Fruit fly (Drosophila melanogaster): ENCODE results near the gene FoxP.

Gene FoxP

dm6 chr3R:9777941-9778360 lies 47.3 kb upstream of the FoxP start, which contains the start of gene RpS29 (continued):
- peak; percentile 51 for TF ChIP-seq CG31365 (tag; optimal IDR thresholded peaks at IDR 0.05)
- TF ChIP-seq CG31441 (GFP tag; IDR thresholded peaks at IDR 0.05), result peak; percentile 51; the same call in 1 of the 2 replicates
- peak; percentile 89 for TF ChIP-seq hb (GFP tag; IDR thresholded peaks at IDR 0.05; ENCODE audit: partially characterized antibody)
- TF ChIP-seq HLHmδ (GFP tag; optimal IDR thresholded peaks at IDR 0.05), result peak; percentile 54
- peak; percentile 54 for TF ChIP-seq gfzf (GFP tag; optimal IDR thresholded peaks at IDR 0.05)
- peak; percentile 97 for TF ChIP-seq CG13287 (GFP tag; IDR thresholded peaks at IDR 0.05; ENCODE audit: partially characterized antibody)
- peak; percentile 66 for TF ChIP-seq CG12299 (tag; optimal IDR thresholded peaks at IDR 0.05)
- peak; percentile 86 for TF ChIP-seq CG18599 (GFP tag; optimal IDR thresholded peaks at IDR 0.05)
- no peak for TF ChIP-seq CG15073 (GFP tag; optimal IDR thresholded peaks at IDR 0.05)
- peak; percentile 69 for TF ChIP-seq crc (GFP tag; optimal IDR thresholded peaks at IDR 0.05)
- peak; percentile 74 for TF ChIP-seq gcm (GFP tag; optimal IDR thresholded peaks at IDR 0.05)
- peak; percentile 97 for TF ChIP-seq dm (GFP tag; optimal IDR thresholded peaks at IDR 0.05)
- peak; percentile 95 for TF ChIP-seq slbo (GFP tag; IDR thresholded peaks at IDR 0.05)
- TF ChIP-seq Optix (GFP tag; IDR thresholded peaks at IDR 0.05), result peak; percentile 46; the same call in 1 of the 3 replicates
- TF ChIP-seq aop (GFP tag; IDR thresholded peaks at IDR 0.05), result peak; percentile 97
- TF ChIP-seq kni (GFP tag; optimal IDR thresholded peaks at IDR 0.05), result peak; percentile 78
- TF ChIP-seq btn (GFP tag; optimal IDR thresholded peaks at IDR 0.05), result no peak
- peak; percentile 48 for TF ChIP-seq CG3407 (GFP tag; optimal IDR thresholded peaks at IDR 0.05)
- peak; percentile 68 for TF ChIP-seq CG12104 (GFP tag; optimal IDR thresholded peaks at IDR 0.05)
- TF ChIP-seq gro (GFP tag; optimal IDR thresholded peaks at IDR 0.05), result peak; percentile 92
- TF ChIP-seq run (tag; optimal IDR thresholded peaks at IDR 0.05), result peak; percentile 49
- TF ChIP-seq mld (GFP tag; IDR thresholded peaks at IDR 0.05; ENCODE audit: partially characterized antibody), result peak; percentile 81
- peak; percentile 52 for TF ChIP-seq da (GFP tag; optimal IDR thresholded peaks at IDR 0.05)
- peak; percentile 38 for TF ChIP-seq tap (tag; optimal IDR thresholded peaks at IDR 0.05)
- TF ChIP-seq CG17568 (GFP tag; optimal IDR thresholded peaks at IDR 0.05), result no peak
- TF ChIP-seq Dref (GFP tag; IDR thresholded peaks at IDR 0.05), result peak; percentile 98
- peak; percentile 83 for TF ChIP-seq p53 (GFP tag; optimal IDR thresholded peaks at IDR 0.05)
- no peak for TF ChIP-seq CG43689 (GFP tag; IDR thresholded peaks at IDR 0.05)
- no peak; the same call in 1 of the 2 replicates for TF ChIP-seq bowl (GFP tag; IDR thresholded peaks at IDR 0.05)
- TF ChIP-seq CG11247 (GFP tag; IDR thresholded peaks at IDR 0.05), result peak; percentile 84
- no peak for TF ChIP-seq abd-A (tag; optimal IDR thresholded peaks at IDR 0.05)
- peak; percentile 62 for TF ChIP-seq Hand (GFP tag; optimal IDR thresholded peaks at IDR 0.05)
- peak; percentile 92 for TF ChIP-seq ken (GFP tag; IDR thresholded peaks at IDR 0.05)
- peak; percentile 30 for TF ChIP-seq Atf-2 (GFP tag; optimal IDR thresholded peaks at IDR 0.05)
- peak; percentile 45 for TF ChIP-seq kah (GFP tag; optimal IDR thresholded peaks at IDR 0.05)
- no peak for TF ChIP-seq fd102C (GFP tag; optimal IDR thresholded peaks at IDR 0.05)
- peak; percentile 83 for TF ChIP-seq ind (GFP tag; optimal IDR thresholded peaks at IDR 0.05)
- peak; percentile 60 for TF ChIP-seq Blimp-1 (GFP tag; optimal IDR thresholded peaks at IDR 0.05)
- no peak for TF ChIP-seq Hmx (GFP tag; optimal IDR thresholded peaks at IDR 0.05)
- peak in 1 of 3 experiments; percentile 23 for TF ChIP-seq Stat92E (GFP tag; optimal IDR thresholded peaks at IDR 0.05)
- TF ChIP-seq Jarid2 (GFP tag; optimal IDR thresholded peaks at IDR 0.05), result peak; percentile 63
- TF ChIP-seq CG17186 (GFP tag; optimal IDR thresholded peaks at IDR 0.05), result peak; percentile 90
- peak; percentile 10 for TF ChIP-seq ATbp (GFP tag; optimal IDR thresholded peaks at IDR 0.05)
- peak; percentile 79 for TF ChIP-seq Ptx1 (GFP tag; IDR thresholded peaks at IDR 0.05)
- no peak for TF ChIP-seq fru (optimal IDR thresholded peaks at IDR 0.05)
- peak; percentile 95 for TF ChIP-seq B-H2 (GFP tag; optimal IDR thresholded peaks at IDR 0.05)
- TF ChIP-seq klu (GFP tag; IDR thresholded peaks at IDR 0.05), result peak; percentile 31; the same call in 1 of the 2 replicates
- TF ChIP-seq CG11456 (GFP tag; IDR thresholded peaks at IDR 0.05), result peak; percentile 95
- TF ChIP-seq gt (GFP tag; IDR thresholded peaks at IDR 0.05), result 0 out of 2 replicates have a peak, but pooled peaks have one; percentile 10
- no peak for TF ChIP-seq ham (GFP tag; IDR thresholded peaks at IDR 0.05)
